Fruit fly (Drosophila melanogaster): ENCODE measurements around the gene CG31111.

Gene CG31111

DNA sequence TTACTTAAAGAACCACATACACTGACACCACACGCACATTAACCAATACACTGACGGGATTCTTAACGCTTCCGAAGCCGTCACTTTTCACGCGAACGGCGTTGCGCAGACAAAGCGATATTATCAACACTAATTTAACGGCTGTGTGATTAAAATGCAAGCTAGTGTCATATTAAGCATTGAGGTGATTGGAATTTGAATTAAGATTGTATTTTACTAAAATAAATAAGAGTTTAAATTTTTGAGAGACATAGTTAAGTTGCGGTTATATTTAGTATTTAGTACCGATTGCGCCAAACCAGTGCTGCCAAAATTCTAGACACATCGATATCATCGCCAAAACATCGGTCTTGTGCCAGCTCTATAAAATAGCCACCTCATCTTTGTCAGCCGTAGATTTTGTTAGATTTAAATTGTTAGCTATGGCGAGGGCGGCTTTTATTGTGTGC is 16.9 kb downstream of the CG31111 start, which contains the start of the genes Ythdf and bai (continued):
- TF ChIP-seq Rel (GFP tag; optimal IDR thresholded peaks at IDR 0.05) (no peak), Rel (tag; optimal IDR thresholded peaks at IDR 0.05) (no peak), h (GFP tag; optimal IDR thresholded peaks at IDR 0.05) (no peak), dl (GFP tag; optimal IDR thresholded peaks at IDR 0.05; ENCODE audit: insufficient read depth in 1 of 2, partially characterized antibody in 2 of 2) (no peak), Hr83 (GFP tag; optimal IDR thresholded peaks at IDR 0.05; ENCODE audit: poor library complexity, severe bottlenecking) (peak; percentile 20), Abd-B (GFP tag; optimal IDR thresholded peaks at IDR 0.05) (no peak), pan (optimal IDR thresholded peaks at IDR 0.05) (no peak)

DNA sequence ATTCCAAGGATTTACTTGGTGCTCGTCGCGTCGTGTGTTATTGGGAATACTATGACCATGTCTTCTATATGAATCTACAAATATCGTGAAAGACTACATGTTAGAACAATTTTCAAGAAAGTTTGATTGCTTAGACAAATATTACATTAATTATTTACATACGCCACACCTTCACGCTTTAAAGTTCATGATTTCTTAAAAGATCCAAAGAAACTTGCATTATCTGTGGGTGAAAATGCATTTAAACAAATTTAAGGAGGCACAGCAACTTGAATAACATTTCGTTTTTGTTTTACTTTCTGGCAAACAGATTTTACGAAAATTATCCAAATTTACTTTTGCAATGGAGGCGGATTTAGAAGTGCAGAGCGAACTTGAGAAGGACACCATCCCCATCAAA is 19.3 kb downstream of the CG31111 start, which contains the start of gene CG31115:
CG31115 (plus strand) TSS at position 301 of the 400 bp plus-strand sequence.
- TF ChIP-seq Vsx2 (GFP tag; optimal IDR thresholded peaks at IDR 0.05; ENCODE audit: partially characterized antibody): no peak
- TF ChIP-seq dl (GFP tag; optimal IDR thresholded peaks at IDR 0.05; ENCODE audit: insufficient read depth in 1 of 2, partially characterized antibody in 2 of 2): no peak
- TF ChIP-seq h (GFP tag; optimal IDR thresholded peaks at IDR 0.05): no peak
- TF ChIP-seq jim (GFP tag; optimal IDR thresholded peaks at IDR 0.05): no peak
- no peak for TF ChIP-seq N (GFP tag; optimal IDR thresholded peaks at IDR 0.05)
- TF ChIP-seq br (GFP tag; optimal IDR thresholded peaks at IDR 0.05): no peak
- no peak for TF ChIP-seq CrebA (GFP tag; optimal IDR thresholded peaks at IDR 0.05; ENCODE audit: borderline replicate concordance)
- no peak for TF ChIP-seq Hr83 (GFP tag; optimal IDR thresholded peaks at IDR 0.05; ENCODE audit: poor library complexity, severe bottlenecking)
- no peak for TF ChIP-seq rgr (GFP tag; optimal IDR thresholded peaks at IDR 0.05)
- no peak for TF ChIP-seq Myc (optimal IDR thresholded peaks at IDR 0.05)
- no peak for TF ChIP-seq Dfd (GFP tag; optimal IDR thresholded peaks at IDR 0.05)
- no peak for TF ChIP-seq Jra (GFP tag; optimal IDR thresholded peaks at IDR 0.05)
- TF ChIP-seq Abd-B (GFP tag; optimal IDR thresholded peaks at IDR 0.05): no peak
- TF ChIP-seq Hnf4 (GFP tag; optimal IDR thresholded peaks at IDR 0.05): no peak

DNA sequence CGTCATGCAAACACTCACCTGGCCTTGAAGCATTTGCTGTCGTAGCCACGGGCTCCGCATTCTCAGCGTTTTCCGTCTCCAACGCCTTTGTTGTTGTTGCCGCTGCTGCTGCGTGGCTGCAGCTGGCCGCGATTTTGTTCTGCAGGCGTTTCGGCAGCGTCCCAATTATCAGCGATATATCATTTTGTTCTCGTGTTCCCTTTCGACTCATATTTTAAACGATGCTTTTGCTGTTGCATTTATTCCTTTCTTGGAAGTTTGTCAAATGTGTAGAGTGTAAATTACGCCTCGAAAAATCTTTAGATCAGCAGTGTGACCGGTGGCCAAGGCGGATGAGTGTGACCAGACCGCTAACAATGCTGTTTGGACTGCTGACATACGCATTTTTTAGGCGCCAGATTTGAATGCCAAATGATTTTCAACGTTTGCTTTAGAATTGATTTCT is 22.8 kb downstream of the CG31111 start, which contains the start of gene Smg6:
Smg6 (minus strand) TSS at position 324 of the 445 bp plus-strand sequence.
- TF ChIP-seq Hr83 (GFP tag; optimal IDR thresholded peaks at IDR 0.05; ENCODE audit: poor library complexity, severe bottlenecking) (peak; percentile 20), N (GFP tag; optimal IDR thresholded peaks at IDR 0.05) (no peak), Dfd (GFP tag; optimal IDR thresholded peaks at IDR 0.05) (no peak), dsf (GFP tag; optimal IDR thresholded peaks at IDR 0.05; ENCODE audit: borderline replicate concordance) (no peak), tai (GFP tag; optimal IDR thresholded peaks at IDR 0.05) (no peak), dmrt93B (GFP tag; optimal IDR thresholded peaks at IDR 0.05) (no peak), pan (optimal IDR thresholded peaks at IDR 0.05) (no peak), Sp1 (GFP tag; optimal IDR thresholded peaks at IDR 0.05) (no peak)

DNA sequence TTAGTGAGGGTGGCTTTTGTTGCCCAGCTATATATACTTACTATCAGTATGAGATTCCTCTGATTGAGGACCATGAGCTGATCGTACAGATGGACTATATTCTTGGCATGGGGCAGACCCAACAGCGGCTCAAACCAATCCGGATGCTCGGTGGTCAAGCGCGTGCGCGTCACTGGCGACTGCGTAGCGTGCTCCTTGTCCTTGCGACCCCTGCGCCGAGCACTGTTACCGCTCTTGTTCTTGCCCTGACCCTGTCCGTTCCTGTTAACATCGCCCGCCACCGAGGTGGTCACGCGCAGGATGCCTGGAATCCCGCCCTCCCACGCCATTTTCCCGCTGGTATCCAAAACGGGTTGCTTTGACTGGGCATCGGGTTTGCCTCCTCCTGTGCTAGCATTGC is 23.3 kb downstream of the CG31111 start:
- TF ChIP-seq GATAd (GFP tag; optimal IDR thresholded peaks at IDR 0.05) (no peak), Sp1 (GFP tag; optimal IDR thresholded peaks at IDR 0.05) (no peak), Hnf4 (GFP tag; optimal IDR thresholded peaks at IDR 0.05) (no peak), OdsH (GFP tag; optimal IDR thresholded peaks at IDR 0.05) (no peak)

dm6 chr3R:25027281-25028219 is 28.4 kb downstream of the CG31111 start:
- TF ChIP-seq OdsH (GFP tag; optimal IDR thresholded peaks at IDR 0.05): peak; percentile 71
- no peak for TF ChIP-seq br (GFP tag; optimal IDR thresholded peaks at IDR 0.05)
- peak; percentile 79 for TF ChIP-seq Sp1 (GFP tag; optimal IDR thresholded peaks at IDR 0.05)
- TF ChIP-seq rgr (GFP tag; optimal IDR thresholded peaks at IDR 0.05): peak; percentile 69
- TF ChIP-seq Jra (GFP tag; optimal IDR thresholded peaks at IDR 0.05): peak; percentile 50
- TF ChIP-seq Hr83 (GFP tag; optimal IDR thresholded peaks at IDR 0.05; ENCODE audit: poor library complexity, severe bottlenecking): peak; percentile 8
- peak; percentile 72 for TF ChIP-seq ey (GFP tag; optimal IDR thresholded peaks at IDR 0.05)
- no peak for TF ChIP-seq tai (GFP tag; optimal IDR thresholded peaks at IDR 0.05)
- TF ChIP-seq CG9705 (GFP tag; optimal IDR thresholded peaks at IDR 0.05): peak; percentile 2
- TF ChIP-seq foxo (GFP tag; optimal IDR thresholded peaks at IDR 0.05): peak; percentile 72 to 81
- TF ChIP-seq Dif (GFP tag; optimal IDR thresholded peaks at IDR 0.05; ENCODE audit: partially characterized antibody): peak; percentile 45
- TF ChIP-seq Mio (GFP tag; optimal IDR thresholded peaks at IDR 0.05): peak; percentile 39
- no peak for TF ChIP-seq HLH106 (tag; optimal IDR thresholded peaks at IDR 0.05)
- TF ChIP-seq Rel (GFP tag; optimal IDR thresholded peaks at IDR 0.05): no peak
- peak; percentile 13 for TF ChIP-seq Rel (tag; optimal IDR thresholded peaks at IDR 0.05)
- no peak for TF ChIP-seq dsf (GFP tag; optimal IDR thresholded peaks at IDR 0.05; ENCODE audit: borderline replicate concordance)
- TF ChIP-seq h (GFP tag; optimal IDR thresholded peaks at IDR 0.05): peak; percentile 77
- TF ChIP-seq psq (GFP tag; optimal IDR thresholded peaks at IDR 0.05): peak; percentile 60
- peak; percentile 79 for TF ChIP-seq CG32264 (GFP tag; optimal IDR thresholded peaks at IDR 0.05)
